Worm (Caenorhabditis elegans) whole organism, L4 larva: ENCODE measurements around the gene tofu-6.
A peak's percentile ranks its signal among the peaks of the same experiment; 100 is the strongest.

ENCODE experiments used
- F44E2.7 ChIP-seq: fragments of 200-800 bp; sonication (Bioruptor generic); IDR thresholded peaks from 2 replicates; pipeline ENCODE4 v2.1.2; 2022; ENCODE audit warnings: missing genetic modification characterization, missing compliant biosample characterization
- T26A8.4 ChIP-seq: fragments of 200-800 bp; sonication (Bioruptor generic); IDR thresholded peaks from 2 replicates; pipeline ENCODE4 v1.3.6; 2022; ENCODE audit warnings: missing genetic modification characterization, missing compliant biosample characterization
- Y105C5A.15 ChIP-seq: fragments of 200-800 bp; sonication (Bioruptor generic); IDR thresholded peaks from 2 replicates; pipeline ENCODE4 v1.3.6; 2022; ENCODE audit warnings: missing genetic modification characterization, missing compliant biosample characterization
- Y5F2A.4 ChIP-seq: fragments of 200-800 bp; sonication (Bioruptor generic); optimal IDR thresholded peaks from 2 replicates; lab custom pipeline; 2018; ENCODE audit warnings: mild to moderate bottlenecking, missing genetic modification characterization, missing compliant biosample characterization
- ZK337.2 ChIP-seq: fragments of 200-800 bp; sonication (Bioruptor generic); IDR thresholded peaks from 2 replicates; pipeline ENCODE4 v1.3.6; 2022; ENCODE audit warnings: missing genetic modification reagents, missing genetic modification characterization, missing compliant biosample characterization
- aha-1 ChIP-seq: fragments of 150-350 bp; peaks from one replicate; lab custom pipeline; 2014; ENCODE audit warnings: missing biosample characterization, missing genetic modification characterization
- aly-2 ChIP-seq: sonication (generic microtip); optimal IDR thresholded peaks from 2 replicates; lab custom pipeline; 2018; ENCODE audit warnings: missing biosample characterization, missing genetic modification characterization
- ama-1 ChIP-seq: fragments of 150-350 bp; optimal IDR thresholded peaks from 2 replicates; lab custom pipeline; 2014; ENCODE audit warnings: inconsistent platforms, mixed read lengths
- attf-4 ChIP-seq: sonication (generic microtip); optimal IDR thresholded peaks from 3 replicates; lab custom pipeline; 2017; ENCODE audit warnings: missing biosample characterization, missing genetic modification characterization
- ceh-28 ChIP-seq: fragments of 150-350 bp; optimal IDR thresholded peaks from 2 replicates; lab custom pipeline; 2014; ENCODE audit warnings: missing biosample characterization, missing genetic modification reagents, missing genetic modification characterization
- ceh-32 ChIP-seq: sonication (generic microtip); optimal IDR thresholded peaks from 2 replicates; lab custom pipeline; 2016; ENCODE audit warnings: mild to moderate bottlenecking, missing genetic modification characterization, missing compliant biosample characterization; ENCODE audit not compliant: poor library complexity
- ceh-44 ChIP-seq: fragments of 200-800 bp; sonication (Bioruptor generic); IDR thresholded peaks from 2 replicates; pipeline ENCODE4 v1.3.6; 2022; ENCODE audit warnings: missing genetic modification reagents, missing genetic modification characterization, missing compliant biosample characterization
- ces-1 ChIP-seq: fragments of 150-350 bp; sonication (generic microtip); optimal IDR thresholded peaks from 4 replicates; lab custom pipeline; 2014; ENCODE audit warnings: missing biosample characterization, missing genetic modification reagents, missing genetic modification characterization
- cey-2 ChIP-seq: sonication (generic microtip); optimal IDR thresholded peaks from 3 replicates; lab custom pipeline; 2017; ENCODE audit warnings: missing genetic modification characterization, mild to moderate bottlenecking, missing compliant biosample characterization, antibody characterized with exemption, borderline replicate concordance; ENCODE audit not compliant: insufficient read depth
- ctbp-1 ChIP-seq: fragments of 200-800 bp; sonication (Bioruptor generic); IDR thresholded peaks from 2 replicates; pipeline ENCODE4 v1.3.6; 2022; ENCODE audit warnings: missing genetic modification reagents, missing genetic modification characterization, missing compliant biosample characterization
- daf-12 ChIP-seq: fragments of 150-350 bp; optimal IDR thresholded peaks from 2 replicates; lab custom pipeline; 2014; ENCODE audit warnings: missing biosample characterization, missing genetic modification reagents, missing genetic modification characterization
- daf-16 ChIP-seq, 3 experiments: sonication (generic microtip); optimal IDR thresholded peaks; 2 replicates each; lab custom pipeline; 2016 to 2017; ENCODE audit warnings: missing genetic modification characterization in 3 of 3, missing genetic modification reagents in 3 of 3, mild to moderate bottlenecking in 2 of 3, missing compliant biosample characterization in 2 of 3, missing biosample characterization in 1 of 3, moderate library complexity in 1 of 3
- daf-19 ChIP-seq: fragments of 200-800 bp; sonication (Bioruptor generic); conservative IDR thresholded peaks from 2 replicates; pipeline ENCODE4 v1.3.6; 2022; ENCODE audit warnings: missing genetic modification characterization, missing compliant biosample characterization
- dmd-6 ChIP-seq: fragments of 200-800 bp; sonication (Bioruptor generic); IDR thresholded peaks from 2 replicates; pipeline ENCODE4 v1.3.6; 2022; ENCODE audit warnings: missing genetic modification reagents, missing genetic modification characterization, missing compliant biosample characterization
- duxl-1 ChIP-seq: sonication (generic microtip); optimal IDR thresholded peaks from 2 replicates; lab custom pipeline; 2016; ENCODE audit warnings: mild to moderate bottlenecking, missing genetic modification characterization, moderate library complexity, missing compliant biosample characterization; ENCODE audit not compliant: poor library complexity
- egl-27 ChIP-seq: sonication (generic microtip); optimal IDR thresholded peaks from 3 replicates; lab custom pipeline; 2017; ENCODE audit warnings: missing biosample characterization, missing genetic modification reagents, missing genetic modification characterization
- gei-8 ChIP-seq: fragments of 200-800 bp; sonication (Bioruptor generic); optimal IDR thresholded peaks from 2 replicates; lab custom pipeline; 2018; ENCODE audit warnings: mild to moderate bottlenecking, missing genetic modification characterization, missing compliant biosample characterization
- hlh-11 ChIP-seq: fragments of 200-800 bp; sonication (Bioruptor generic); optimal IDR thresholded peaks from 2 replicates; lab custom pipeline; 2018; ENCODE audit warnings: mild to moderate bottlenecking, missing genetic modification characterization, missing compliant biosample characterization
- jun-1 ChIP-seq: fragments of 150-350 bp; optimal IDR thresholded peaks from 2 replicates; lab custom pipeline; 2014; ENCODE audit warnings: missing biosample characterization, missing genetic modification reagents, missing genetic modification characterization
- lin-1 ChIP-seq: fragments of 200-800 bp; sonication (Bioruptor generic); IDR thresholded peaks from 2 replicates; pipeline ENCODE4 v1.3.6; 2022; ENCODE audit warnings: missing genetic modification reagents, missing genetic modification characterization, missing compliant biosample characterization
- lin-13 ChIP-seq: fragments of 150-350 bp; optimal IDR thresholded peaks from 2 replicates; lab custom pipeline; 2014; ENCODE audit warnings: missing biosample characterization, missing genetic modification reagents, missing genetic modification characterization
- lin-29 ChIP-seq: fragments of 200-800 bp; sonication (Bioruptor generic); IDR thresholded peaks from 2 replicates; pipeline ENCODE4 v1.3.6; 2022; ENCODE audit warnings: missing genetic modification reagents, missing genetic modification characterization, missing compliant biosample characterization
- lin-38 ChIP-seq: fragments of 200-800 bp; sonication (Bioruptor generic); IDR thresholded peaks from 2 replicates; pipeline ENCODE4 v1.3.6; 2022; ENCODE audit warnings: missing genetic modification reagents, missing genetic modification characterization, missing compliant biosample characterization
- lir-3 ChIP-seq: sonication (generic microtip); optimal IDR thresholded peaks from 2 replicates; lab custom pipeline; 2016; ENCODE audit warnings: mild to moderate bottlenecking, missing genetic modification characterization, missing compliant biosample characterization
- lsy-2 ChIP-seq, 2 experiments: fragments of 150-350 bp in 1 of 2; sonication (generic microtip) in 1 of 2; optimal IDR thresholded peaks; 2 replicates each; lab custom pipeline; 2014 to 2017; ENCODE audit warnings: missing biosample characterization in 2 of 2, missing genetic modification characterization in 2 of 2
- mdt-29 ChIP-seq: fragments of 200-800 bp; sonication (Bioruptor generic); IDR thresholded peaks from 2 replicates; pipeline ENCODE4 v1.3.6; 2022; ENCODE audit warnings: missing genetic modification reagents, missing genetic modification characterization, missing compliant biosample characterization
- mes-2 ChIP-seq: sonication (generic microtip); optimal IDR thresholded peaks from 2 replicates; lab custom pipeline; 2016; ENCODE audit warnings: missing genotype, mild to moderate bottlenecking, missing genetic modification characterization, missing compliant biosample characterization; ENCODE audit not compliant: poor library complexity, severe bottlenecking
- nhr-111 ChIP-seq: fragments of 200-800 bp; sonication (Bioruptor generic); optimal IDR thresholded peaks from 2 replicates; lab custom pipeline; 2018; ENCODE audit warnings: mild to moderate bottlenecking, missing genetic modification characterization, missing compliant biosample characterization
- nhr-25 ChIP-seq: sonication (generic microtip); optimal IDR thresholded peaks from 2 replicates; lab custom pipeline; 2017; ENCODE audit warnings: missing genetic modification characterization, mild to moderate bottlenecking, missing compliant biosample characterization, antibody characterized with exemption, moderate library complexity, borderline replicate concordance; ENCODE audit not compliant: insufficient read depth
- nhr-28 ChIP-seq: fragments of 150-350 bp; optimal IDR thresholded peaks from 2 replicates; lab custom pipeline; 2014; ENCODE audit warnings: missing biosample characterization, missing genetic modification characterization
- nhr-41 ChIP-seq: fragments of 200-800 bp; sonication (Bioruptor generic); IDR thresholded peaks from 2 replicates; pipeline ENCODE4 v1.3.6; 2022; ENCODE audit warnings: missing genetic modification reagents, missing genetic modification characterization, missing compliant biosample characterization
- nhr-48 ChIP-seq: sonication (generic microtip); optimal IDR thresholded peaks from 2 replicates; lab custom pipeline; 2016; ENCODE audit warnings: mild to moderate bottlenecking, missing genetic modification characterization, missing compliant biosample characterization
- nhr-6 ChIP-seq: fragments of 150-350 bp; optimal IDR thresholded peaks from 2 replicates; lab custom pipeline; 2014; ENCODE audit warnings: missing biosample characterization, missing genetic modification characterization
- nhr-76 ChIP-seq: fragments of 150-350 bp; optimal IDR thresholded peaks from 2 replicates; lab custom pipeline; 2014; ENCODE audit warnings: missing biosample characterization, missing genetic modification characterization
- pha-4 ChIP-seq, 2 experiments: fragments of 150-350 bp in 1 of 2; fragments of 200-800 bp in 1 of 2; sonication (Bioruptor generic) in 1 of 2; IDR thresholded peaks in 1 of 2; optimal IDR thresholded peaks in 1 of 2; 2 replicates each; pipeline versions ENCODE4 v1.3.6 to Lab custom; 2014 to 2022; ENCODE audit warnings: missing genetic modification characterization in 2 of 2, missing genetic modification reagents in 2 of 2, missing biosample characterization in 1 of 2, missing compliant biosample characterization in 1 of 2
- sdz-12 ChIP-seq: fragments of 200-800 bp; sonication (Bioruptor generic); optimal IDR thresholded peaks from 2 replicates; lab custom pipeline; 2018; ENCODE audit warnings: mild to moderate bottlenecking, missing genetic modification characterization, missing compliant biosample characterization
- set-16 ChIP-seq: fragments of 200-800 bp; sonication (Bioruptor generic); IDR thresholded peaks from 2 replicates; pipeline ENCODE4 v1.3.6; 2022; ENCODE audit warnings: missing genetic modification reagents, missing genetic modification characterization, missing compliant biosample characterization
- snpc-1.2 ChIP-seq: fragments of 200-800 bp; sonication (Bioruptor generic); IDR thresholded peaks from 2 replicates; pipeline ENCODE4 v1.3.6; 2022; ENCODE audit warnings: missing genetic modification reagents, missing genetic modification characterization, missing compliant biosample characterization
- snpc-4 ChIP-seq: fragments of 150-350 bp; optimal IDR thresholded peaks from 2 replicates; lab custom pipeline; 2014; ENCODE audit warnings: missing biosample characterization, missing genetic modification characterization
- spr-1 ChIP-seq: sonication (generic microtip); optimal IDR thresholded peaks from 2 replicates; lab custom pipeline; 2016; ENCODE audit warnings: mild to moderate bottlenecking, missing genetic modification characterization, missing compliant biosample characterization
- tag-97 ChIP-seq: fragments of 200-800 bp; sonication (Bioruptor generic); IDR thresholded peaks from 2 replicates; pipeline ENCODE4 v1.3.6; 2022; ENCODE audit warnings: missing genetic modification characterization, missing compliant biosample characterization
- unc-130 ChIP-seq: sonication (generic microtip); optimal IDR thresholded peaks from 2 replicates; lab custom pipeline; 2016; ENCODE audit warnings: missing genetic modification reagents, missing genetic modification characterization, missing compliant biosample characterization
- unc-62 ChIP-seq, 3 experiments: fragments of 150-350 bp in 1 of 3; sonication (generic microtip); optimal IDR thresholded peaks in 2 of 3; peaks in 1 of 3; 1 replicate in 1 of 3; 2 replicates in 2 of 3; lab custom pipeline; 2014 to 2017; ENCODE audit warnings: missing biosample characterization in 3 of 3, missing genetic modification characterization in 3 of 3, missing genetic modification reagents in 3 of 3, missing genotype in 1 of 3
- vab-7 ChIP-seq: fragments of 200-800 bp; sonication (Bioruptor generic); IDR thresholded peaks from 2 replicates; pipeline ENCODE4 v1.3.6; 2022; ENCODE audit warnings: missing genetic modification reagents, missing genetic modification characterization, missing compliant biosample characterization
- zag-1 ChIP-seq: fragments of 150-350 bp; optimal IDR thresholded peaks from 2 replicates; lab custom pipeline; 2014; ENCODE audit warnings: missing biosample characterization, missing genetic modification characterization

tofu-6 gene

DNA sequence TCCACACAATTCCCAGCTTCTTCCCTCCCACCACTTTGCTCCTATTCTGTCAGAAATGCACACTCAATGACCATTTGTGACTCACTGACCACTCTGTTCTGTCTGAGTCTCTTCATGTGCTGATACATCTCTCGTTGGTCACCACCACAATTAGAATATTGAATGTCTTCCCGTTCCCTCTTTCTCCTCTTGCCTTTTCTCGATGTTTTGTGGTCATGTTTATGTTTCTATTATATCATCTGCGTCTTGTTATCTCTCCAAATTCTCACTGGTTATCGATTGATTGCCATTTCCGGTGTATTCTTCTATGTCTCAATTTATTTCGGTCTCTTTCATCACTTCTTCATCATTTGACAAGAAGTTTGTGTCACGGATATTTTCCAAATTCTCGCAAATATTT, 39.9 kb downstream of the tofu-6 start:
- no peak for TF ChIP-seq gei-8 (GFP tag; lab: Kevin White, UChicago)
- TF ChIP-seq lin-38: no peak
- no peak for TF ChIP-seq daf-19
- no peak for TF ChIP-seq mdt-29 (GFP tag; lab: Robert Waterston, UW)
- no peak for TF ChIP-seq lin-29 (GFP tag; lab: Robert Waterston, UW)
- no peak for TF ChIP-seq vab-7 (GFP tag; lab: Robert Waterston, UW)
- TF ChIP-seq jun-1 (tag; lab: Kevin White, UChicago): no peak
- no peak for TF ChIP-seq Y5F2A.4 (GFP tag; lab: Kevin White, UChicago)
- no peak for TF ChIP-seq lin-1 (GFP tag; lab: Robert Waterston, UW)
- no peak for TF ChIP-seq spr-1 (tag; lab: Kevin White, UChicago)
- no peak for TF ChIP-seq nhr-111 (GFP tag; lab: Kevin White, UChicago)
- no peak for TF ChIP-seq dmd-6
- no peak for TF ChIP-seq T26A8.4
- no peak for TF ChIP-seq egl-27
- peak; percentile 6 for TF ChIP-seq aha-1
- no peak for TF ChIP-seq cey-2 (tag; lab: Kevin White, UChicago)
- no peak for TF ChIP-seq unc-130 (GFP tag; lab: Kevin White, UChicago)
- peak; percentile 64 for TF ChIP-seq hlh-11 (tag; lab: Kevin White, UChicago)
- TF ChIP-seq zag-1 (tag; lab: Kevin White, UChicago): no peak
- TF ChIP-seq nhr-28: peak; percentile 33
- TF ChIP-seq pha-4 (GFP tag; IDR thresholded peaks at IDR 0.05; lab: Robert Waterston, UW): no peak
- TF ChIP-seq pha-4 (tag; optimal IDR thresholded peaks at IDR 0.05; lab: Kevin White, UChicago): peak; percentile 20
- TF ChIP-seq duxl-1: no peak
- TF ChIP-seq ceh-44: no peak
- TF ChIP-seq F44E2.7: no peak
- TF ChIP-seq ctbp-1 (GFP tag; lab: Robert Waterston, UW): no peak
- TF ChIP-seq tag-97: no peak
- no peak for TF ChIP-seq ceh-32 (tag; lab: Kevin White, UChicago)
- TF ChIP-seq nhr-76 (tag; lab: Kevin White, UChicago): no peak
- no peak for TF ChIP-seq daf-16 (GFP tag; optimal IDR thresholded peaks at IDR 0.05; lab: Kevin White, UChicago)
- TF ChIP-seq daf-16 (tag; optimal IDR thresholded peaks at IDR 0.05; lab: Kevin White, UChicago): peak; percentile 58
- TF ChIP-seq ZK337.2 (GFP tag; lab: Robert Waterston, UW): no peak
- TF ChIP-seq snpc-4 (tag; lab: Kevin White, UChicago): no peak
- no peak for TF ChIP-seq lsy-2 (tag; optimal IDR thresholded peaks at IDR 0.05; lab: Kevin White, UChicago)
- TF ChIP-seq Y105C5A.15 (GFP tag; lab: Robert Waterston, UW): no peak
- TF ChIP-seq set-16 (GFP tag; lab: Robert Waterston, UW): no peak
- no peak for TF ChIP-seq nhr-25 (tag; lab: Kevin White, UChicago)
- no peak for TF ChIP-seq daf-12
- TF ChIP-seq sdz-12 (GFP tag; lab: Kevin White, UChicago): no peak
- TF ChIP-seq mes-2 (tag; lab: Kevin White, UChicago): peak; percentile 45
- TF ChIP-seq lir-3 (tag; lab: Kevin White, UChicago): no peak
- no peak for TF ChIP-seq aly-2 (tag; lab: Kevin White, UChicago)
- TF ChIP-seq ceh-28 (tag; lab: Kevin White, UChicago): no peak
- no peak for TF ChIP-seq snpc-1.2 (GFP tag; lab: Robert Waterston, UW)
- TF ChIP-seq unc-62 (GFP tag; optimal IDR thresholded peaks at IDR 0.05 in 1 of 2; lab: Kevin White, UChicago): peak in 1 of 2 experiments; percentile 75
- no peak for TF ChIP-seq unc-62 (tag; optimal IDR thresholded peaks at IDR 0.05; lab: Kevin White, UChicago)
- no peak for TF ChIP-seq lin-13 (GFP tag; lab: Kevin White, UChicago)
- no peak for TF ChIP-seq nhr-6 (tag; lab: Kevin White, UChicago)
- no peak for TF ChIP-seq ama-1
- TF ChIP-seq nhr-48 (tag; lab: Kevin White, UChicago): no peak
- no peak for TF ChIP-seq ces-1 (GFP tag; lab: Kevin White, UChicago)
- TF ChIP-seq nhr-41 (GFP tag; lab: Robert Waterston, UW): no peak
- no peak for TF ChIP-seq attf-4
